Fruit fly (Drosophila melanogaster) whole organism, prepupa: ENCODE measurements around the gene CG1943.

Experiments used
- CG1621 ChIP-seq: fragments of 200-800 bp; sonication (Bioruptor generic); optimal IDR thresholded peaks from 3 replicates; lab custom pipeline; 2018; ENCODE audit warnings: missing biosample characterization, mild to moderate bottlenecking, missing genetic modification characterization
- CG3032 ChIP-seq: fragments of 200-800 bp; optimal IDR thresholded peaks from 2 replicates; lab custom pipeline; 2019; ENCODE audit warnings: missing biosample characterization, mild to moderate bottlenecking, missing genetic modification characterization, moderate library complexity
- CG4318 ChIP-seq: fragments of 200-800 bp; sonication (Bioruptor generic); optimal IDR thresholded peaks from 3 replicates; lab custom pipeline; 2017; ENCODE audit warnings: missing biosample characterization, mild to moderate bottlenecking, missing genetic modification characterization
- Ets96B ChIP-seq: fragments of 200-800 bp; optimal IDR thresholded peaks from 2 replicates; lab custom pipeline; 2019; ENCODE audit warnings: missing biosample characterization, mild to moderate bottlenecking, missing genetic modification characterization, moderate library complexity
- fd85E ChIP-seq: fragments of 200-800 bp; sonication (Bioruptor generic); optimal IDR thresholded peaks from 3 replicates; lab custom pipeline; 2016; ENCODE audit warnings: missing biosample characterization, missing genetic modification characterization
- spab ChIP-seq: fragments of 200-800 bp; sonication (Bioruptor generic); optimal IDR thresholded peaks from 2 replicates; lab custom pipeline; 2017; ENCODE audit warnings: missing biosample characterization, mild to moderate bottlenecking, missing genetic modification characterization, missing genetic modification reagents

dm6 chr3R:7080157-7080916, 5.7 kb downstream of the CG1943 start, which contains the start of gene Ref1:
- TF ChIP-seq CG1621 (tag; lab: Kevin White, UChicago) = no peak
- no peak for TF ChIP-seq spab (GFP tag; lab: Kevin White, UChicago)
- TF ChIP-seq Ets96B (tag; lab: Kevin White, UChicago) = no peak
- TF ChIP-seq CG4318 = no peak
- no peak for TF ChIP-seq CG3032 (tag; lab: Kevin White, UChicago)
- no peak for TF ChIP-seq fd85E (GFP tag; lab: Kevin White, UChicago)
